Worm (Caenorhabditis elegans) whole organism, L1 larva: ENCODE measurements around the gene F56D6.18.

Source experiments
- ceh-63 ChIP-seq: fragments of 200-800 bp; sonication (Bioruptor generic); optimal IDR thresholded peaks from 2 replicates; lab custom pipeline; 2018; ENCODE audit warnings: mild to moderate bottlenecking, missing genetic modification characterization, missing compliant biosample characterization
- ceh-82 ChIP-seq, 3 experiments: fragments of 150-350 bp in 1 of 3; sonication (generic microtip) in 2 of 3; optimal IDR thresholded peaks; 2 replicates each; lab custom pipeline; 2014 to 2017; ENCODE audit warnings: missing biosample characterization in 3 of 3, missing genetic modification characterization in 3 of 3
- egl-27 ChIP-seq, 2 experiments: fragments of 150-350 bp in 1 of 2; sonication (generic microtip); optimal IDR thresholded peaks; 3 replicates each; lab custom pipeline; 2017 to 2018; ENCODE audit warnings: missing biosample characterization in 2 of 2, missing genetic modification characterization in 2 of 2, missing genetic modification reagents in 2 of 2
- fkh-8 ChIP-seq: sonication (generic microtip); optimal IDR thresholded peaks from 2 replicates; lab custom pipeline; 2016; ENCODE audit warnings: mild to moderate bottlenecking, missing genetic modification characterization, missing compliant biosample characterization
- irx-1 ChIP-seq: sonication (generic microtip); optimal IDR thresholded peaks from 2 replicates; lab custom pipeline; 2016; ENCODE audit warnings: missing genetic modification characterization, missing compliant biosample characterization
- jun-1 ChIP-seq: fragments of 150-350 bp; optimal IDR thresholded peaks from 2 replicates; lab custom pipeline; 2014; ENCODE audit warnings: missing biosample characterization, missing genetic modification reagents, missing genetic modification characterization
- lsy-2 ChIP-seq, 2 experiments: fragments of 150-350 bp; optimal IDR thresholded peaks; 2 replicates each; lab custom pipeline; 2014; ENCODE audit warnings: missing biosample characterization in 2 of 2, missing genetic modification characterization in 2 of 2
- mab-9 ChIP-seq: fragments of 200-800 bp; sonication (Bioruptor generic); IDR thresholded peaks from 2 replicates; pipeline ENCODE4 v1.3.6; 2022; ENCODE audit warnings: missing genetic modification reagents, missing genetic modification characterization, missing compliant biosample characterization
- nhr-237 ChIP-seq: fragments of 150-350 bp; optimal IDR thresholded peaks from 2 replicates; lab custom pipeline; 2014; ENCODE audit warnings: missing biosample characterization, missing genetic modification characterization
- nhr-77 ChIP-seq: fragments of 150-350 bp; optimal IDR thresholded peaks from 2 replicates; lab custom pipeline; 2014; ENCODE audit warnings: missing biosample characterization, missing genetic modification characterization
- nhr-84 ChIP-seq: sonication (generic microtip); optimal IDR thresholded peaks from 2 replicates; lab custom pipeline; 2017; ENCODE audit warnings: missing biosample characterization, missing genetic modification characterization
- pqm-1 ChIP-seq: sonication (generic microtip); optimal IDR thresholded peaks from 3 replicates; lab custom pipeline; 2017; ENCODE audit warnings: missing biosample characterization, missing genetic modification characterization
- ztf-11 ChIP-seq, 2 experiments: sonication (generic microtip); optimal IDR thresholded peaks; 2 replicates each; lab custom pipeline; 2016 to 2017; ENCODE audit warnings: missing genetic modification characterization in 2 of 2, missing biosample characterization in 1 of 2, missing compliant biosample characterization in 1 of 2

ce11 chrIV:3885369-3885768 is 26.4 kb downstream of the F56D6.18 start, which contains the start of gene oac-22:
- TF ChIP-seq ceh-82 (tag; optimal IDR thresholded peaks at IDR 0.05; lab: Kevin White, UChicago) (no peak), nhr-237 (tag; lab: Kevin White, UChicago) (no peak), ceh-63 (GFP tag; lab: Kevin White, UChicago) (no peak), ztf-11 (tag; optimal IDR thresholded peaks at IDR 0.05; lab: Kevin White, UChicago) (no peak), pqm-1 (tag; lab: Kevin White, UChicago) (no peak), lsy-2 (tag; optimal IDR thresholded peaks at IDR 0.05; lab: Kevin White, UChicago) (no peak), jun-1 (tag; lab: Kevin White, UChicago) (no peak), egl-27 (tag; optimal IDR thresholded peaks at IDR 0.05; lab: Kevin White, UChicago) (no peak), irx-1 (tag; lab: Kevin White, UChicago) (no peak), nhr-84 (no peak), fkh-8 (tag; lab: Kevin White, UChicago) (no peak), mab-9 (GFP tag; lab: Robert Waterston, UW) (no peak), nhr-77 (tag; lab: Kevin White, UChicago) (no peak)
